Fruit fly (Drosophila melanogaster) whole organism, embryonic: ENCODE data around the gene TotX.

ENCODE experiments used
- Atf6 ChIP-seq: fragments of 200-800 bp; sonication (Bioruptor generic); IDR thresholded peaks from 2 replicates; pipeline ENCODE4 v1.3.6; 2022; ENCODE audit warnings: missing biosample characterization, missing genetic modification characterization
- CG10959 ChIP-seq: fragments of 200-800 bp; sonication (Bioruptor generic); IDR thresholded peaks from 2 replicates; pipeline ENCODE4 v1.3.6; 2022; ENCODE audit warnings: missing biosample characterization, missing genetic modification characterization
- CG11504 ChIP-seq: fragments of 200-800 bp; sonication (Bioruptor generic); optimal IDR thresholded peaks from 3 replicates; lab custom pipeline; 2019; ENCODE audit warnings: missing biosample characterization, mild to moderate bottlenecking, missing genetic modification characterization, moderate library complexity
- CG12071 ChIP-seq: fragments of 200-800 bp; sonication (Bioruptor generic); optimal IDR thresholded peaks from 3 replicates; lab custom pipeline; 2018; ENCODE audit warnings: missing biosample characterization, mild to moderate bottlenecking, missing genetic modification characterization
- CG12236 ChIP-seq: fragments of 200-800 bp; sonication (Bioruptor generic); optimal IDR thresholded peaks from 2 replicates; lab custom pipeline; 2016; ENCODE audit warnings: missing biosample characterization, missing genetic modification characterization
- CG12769 ChIP-seq: fragments of 200-800 bp; sonication (Bioruptor generic); optimal IDR thresholded peaks from 2 replicates; lab custom pipeline; 2019; ENCODE audit warnings: missing biosample characterization, mild to moderate bottlenecking, missing genetic modification characterization, moderate library complexity
- CG13775 ChIP-seq: fragments of 200-800 bp; sonication (Bioruptor generic); optimal IDR thresholded peaks from 3 replicates; lab custom pipeline; 2017; ENCODE audit warnings: missing biosample characterization, mild to moderate bottlenecking, missing genetic modification characterization
- CG14441 ChIP-seq: fragments of 200-800 bp; sonication (Bioruptor generic); IDR thresholded peaks from 2 replicates; pipeline ENCODE4 v1.3.6; 2022; ENCODE audit warnings: missing biosample characterization, missing genetic modification characterization
- CG1529 ChIP-seq: fragments of 200-800 bp; sonication (Bioruptor generic); optimal IDR thresholded peaks from 3 replicates; lab custom pipeline; 2018; ENCODE audit warnings: missing biosample characterization, missing genetic modification characterization
- CG15479 ChIP-seq: fragments of 200-800 bp; sonication (Bioruptor generic); optimal IDR thresholded peaks from 3 replicates; lab custom pipeline; 2019; ENCODE audit warnings: missing biosample characterization, mild to moderate bottlenecking, missing genetic modification characterization, moderate library complexity
- CG15601 ChIP-seq: fragments of 200-800 bp; sonication (Bioruptor generic); optimal IDR thresholded peaks from 3 replicates; lab custom pipeline; 2019; ENCODE audit warnings: missing biosample characterization, mild to moderate bottlenecking, missing genetic modification characterization, moderate library complexity
- CG16815 ChIP-seq: fragments of 200-800 bp; sonication (Bioruptor generic); optimal IDR thresholded peaks from 3 replicates; lab custom pipeline; 2017; ENCODE audit warnings: missing biosample characterization, mild to moderate bottlenecking, missing genetic modification characterization
- CG17328 ChIP-seq: fragments of 200-800 bp; sonication (Bioruptor generic); IDR thresholded peaks from 2 replicates; pipeline ENCODE4 v1.3.6; 2022; ENCODE audit warnings: missing biosample characterization, missing genetic modification characterization
- CG2120 ChIP-seq: fragments of 200-800 bp; sonication (Bioruptor generic); optimal IDR thresholded peaks from 3 replicates; lab custom pipeline; 2016; ENCODE audit warnings: missing biosample characterization, missing genetic modification characterization
- CG31224 ChIP-seq: fragments of 200-800 bp; sonication (Bioruptor generic); IDR thresholded peaks from 2 replicates; pipeline ENCODE4 v1.3.6; 2022; ENCODE audit warnings: missing biosample characterization, missing genetic modification characterization
- CG32772 ChIP-seq: fragments of 200-800 bp; sonication (Bioruptor generic); IDR thresholded peaks from 2 replicates; pipeline ENCODE4 v1.3.6; 2022; ENCODE audit warnings: missing biosample characterization, missing genetic modification characterization
- CG3726 ChIP-seq: fragments of 200-800 bp; sonication (Bioruptor generic); IDR thresholded peaks from 3 replicates; pipeline ENCODE4, ENCODE4 v1.3.6; 2022; ENCODE audit warnings: missing biosample characterization, missing genetic modification characterization
- CG4360 ChIP-seq: fragments of 200-800 bp; sonication (Bioruptor generic); IDR thresholded peaks from 2 replicates; pipeline ENCODE4 v1.3.6; 2022; ENCODE audit warnings: missing biosample characterization, missing genetic modification characterization
- CG5180 ChIP-seq: fragments of 200-800 bp; sonication (Bioruptor generic); optimal IDR thresholded peaks from 3 replicates; lab custom pipeline; 2017; ENCODE audit warnings: missing biosample characterization, missing genetic modification characterization, mild to moderate bottlenecking, moderate library complexity, missing genetic modification reagents
- CG6175 ChIP-seq: fragments of 200-800 bp; sonication (Bioruptor generic); IDR thresholded peaks from 3 replicates; pipeline ENCODE4 v1.3.6; 2022; ENCODE audit warnings: missing biosample characterization, missing genetic modification characterization
- CG7745 ChIP-seq: fragments of 200-800 bp; sonication (Bioruptor generic); optimal IDR thresholded peaks from 2 replicates; lab custom pipeline; 2018; ENCODE audit warnings: missing biosample characterization, mild to moderate bottlenecking, missing genetic modification characterization, moderate library complexity
- CG9215 ChIP-seq: fragments of 200-800 bp; sonication (Bioruptor generic); IDR thresholded peaks from 2 replicates; pipeline ENCODE4 v1.3.6; 2022; ENCODE audit warnings: missing biosample characterization, missing genetic modification characterization
- CG9932 ChIP-seq: fragments of 200-800 bp; sonication (Bioruptor generic); IDR thresholded peaks from 2 replicates; pipeline ENCODE4 v1.3.6; 2022; ENCODE audit warnings: missing biosample characterization, missing genetic modification characterization
- Dad ChIP-seq: fragments of 200-800 bp; sonication (Bioruptor generic); optimal IDR thresholded peaks from 3 replicates; lab custom pipeline; 2016; ENCODE audit warnings: missing biosample characterization, missing genetic modification characterization
- E2f2 ChIP-seq: fragments of 200-800 bp; sonication (Bioruptor generic); IDR thresholded peaks from 2 replicates; pipeline ENCODE4 v1.3.6; 2022; ENCODE audit warnings: missing biosample characterization, missing genetic modification characterization
- Ets97D ChIP-seq: fragments of 200-800 bp; sonication (Bioruptor generic); optimal IDR thresholded peaks from 3 replicates; lab custom pipeline; 2016; ENCODE audit warnings: missing biosample characterization, missing genetic modification characterization
- Fer1 ChIP-seq: fragments of 200-800 bp; sonication (Bioruptor generic); optimal IDR thresholded peaks from 2 replicates; lab custom pipeline; 2017; ENCODE audit warnings: missing biosample characterization, mild to moderate bottlenecking, missing genetic modification characterization
- Fer3 ChIP-seq: fragments of 200-800 bp; sonication (Bioruptor generic); optimal IDR thresholded peaks from 2 replicates; lab custom pipeline; 2018; ENCODE audit warnings: missing biosample characterization, mild to moderate bottlenecking, missing genetic modification characterization, moderate library complexity
- Hmr ChIP-seq: fragments of 200-800 bp; sonication (Bioruptor generic); optimal IDR thresholded peaks from 3 replicates; lab custom pipeline; 2017; ENCODE audit warnings: mild to moderate bottlenecking, missing biosample characterization, missing genetic modification reagents, missing genetic modification characterization
- Hr78 ChIP-seq, 2 experiments: fragments of 200-800 bp in 1 of 2; fragments of >200 bp in 1 of 2; sonication (Bioruptor generic) in 1 of 2; optimal IDR thresholded peaks; 2 replicates each; lab custom pipeline; 2017 to 2019; ENCODE audit warnings: missing biosample characterization in 2 of 2, missing genetic modification characterization in 2 of 2, mild to moderate bottlenecking in 1 of 2, moderate library complexity in 1 of 2
- Meics ChIP-seq: fragments of 200-800 bp; sonication (Bioruptor generic); optimal IDR thresholded peaks from 2 replicates; lab custom pipeline; 2017; ENCODE audit warnings: missing biosample characterization, mild to moderate bottlenecking, missing genetic modification characterization
- NC2α ChIP-seq: fragments of 200-800 bp; sonication (Bioruptor generic); optimal IDR thresholded peaks from 2 replicates; lab custom pipeline; 2016; ENCODE audit warnings: missing biosample characterization, missing genetic modification characterization
- Neu2 ChIP-seq: fragments of 200-800 bp; sonication (Bioruptor generic); optimal IDR thresholded peaks from 3 replicates; lab custom pipeline; 2016; ENCODE audit warnings: missing biosample characterization, missing genetic modification characterization, borderline replicate concordance
- Nf-YB ChIP-seq: fragments of 200-800 bp; sonication (Bioruptor generic); optimal IDR thresholded peaks from 3 replicates; lab custom pipeline; 2019; ENCODE audit warnings: missing biosample characterization, mild to moderate bottlenecking, missing genetic modification characterization, moderate library complexity
- Spps ChIP-seq: fragments of 200-800 bp; sonication (Bioruptor generic); optimal IDR thresholded peaks from 2 replicates; lab custom pipeline; 2018; ENCODE audit warnings: missing biosample characterization, mild to moderate bottlenecking, missing genetic modification characterization
- Sry-β ChIP-seq: fragments of 200-800 bp; sonication (Bioruptor generic); optimal IDR thresholded peaks from 2 replicates; lab custom pipeline; 2018; ENCODE audit warnings: missing biosample characterization, mild to moderate bottlenecking, missing genetic modification characterization, moderate library complexity
- Trl ChIP-seq, 3 experiments: fragments of >200 bp in 2 of 3; fragments of 200-800 bp in 1 of 3; sonication (Bioruptor generic) in 1 of 3; optimal IDR thresholded peaks; 2 replicates in 1 of 3; 3 replicates in 2 of 3; lab custom pipeline; 2016 to 2017; ENCODE audit warnings: missing biosample characterization in 1 of 3, missing genetic modification characterization in 1 of 3
- ash1 ChIP-seq: fragments of 200-800 bp; sonication (Bioruptor generic); optimal IDR thresholded peaks from 2 replicates; lab custom pipeline; 2018; ENCODE audit warnings: missing biosample characterization, mild to moderate bottlenecking, missing genetic modification characterization
- dpn ChIP-seq, 2 experiments: fragments of 200-800 bp; sonication (Bioruptor generic); optimal IDR thresholded peaks; 3 replicates each; lab custom pipeline; 2016; ENCODE audit warnings: missing biosample characterization in 2 of 2, missing genetic modification characterization in 2 of 2
- gce ChIP-seq: fragments of 200-800 bp; sonication (Bioruptor generic); IDR thresholded peaks from 3 replicates; pipeline ENCODE4 v1.3.6; 2022; ENCODE audit warnings: missing biosample characterization, missing genetic modification characterization
- gsb-n ChIP-seq: fragments of 200-800 bp; sonication (Bioruptor generic); optimal IDR thresholded peaks from 3 replicates; lab custom pipeline; 2018; ENCODE audit warnings: missing biosample characterization, mild to moderate bottlenecking, missing genetic modification characterization
- lab ChIP-seq: fragments of 200-800 bp; sonication (Bioruptor generic); optimal IDR thresholded peaks from 3 replicates; lab custom pipeline; 2017; ENCODE audit warnings: missing biosample characterization, missing genetic modification characterization, mild to moderate bottlenecking, moderate library complexity, missing genetic modification reagents
- pum ChIP-seq: fragments of 200-800 bp; sonication (Bioruptor generic); optimal IDR thresholded peaks from 2 replicates; lab custom pipeline; 2016; ENCODE audit warnings: missing biosample characterization, missing genetic modification characterization
- scrt ChIP-seq: fragments of 200-800 bp; sonication (Bioruptor generic); optimal IDR thresholded peaks from 2 replicates; lab custom pipeline; 2018; ENCODE audit warnings: missing biosample characterization, mild to moderate bottlenecking, missing genetic modification characterization, moderate library complexity
- slou ChIP-seq: fragments of 200-800 bp; sonication (Bioruptor generic); optimal IDR thresholded peaks from 3 replicates; lab custom pipeline; 2016; ENCODE audit warnings: missing biosample characterization, missing genetic modification characterization
- sqz ChIP-seq: fragments of 200-800 bp; sonication (Bioruptor generic); optimal IDR thresholded peaks from 3 replicates; lab custom pipeline; 2018; ENCODE audit warnings: missing biosample characterization, mild to moderate bottlenecking, missing genetic modification characterization
- ssp ChIP-seq: fragments of 200-800 bp; sonication (Bioruptor generic); IDR thresholded peaks from 2 replicates; pipeline ENCODE4 v1.3.6; 2022; ENCODE audit warnings: missing biosample characterization, missing genetic modification characterization
- tap ChIP-seq: fragments of 200-800 bp; optimal IDR thresholded peaks from 3 replicates; lab custom pipeline; 2019; ENCODE audit warnings: missing biosample characterization, mild to moderate bottlenecking, missing genetic modification characterization, moderate library complexity
- unpg ChIP-seq: fragments of 200-800 bp; sonication (Bioruptor generic); optimal IDR thresholded peaks from 3 replicates; lab custom pipeline; 2018; ENCODE audit warnings: missing biosample characterization, mild to moderate bottlenecking, missing genetic modification characterization, moderate library complexity
- wor ChIP-seq: fragments of 200-800 bp; sonication (Bioruptor generic); IDR thresholded peaks from 2 replicates; pipeline ENCODE4 v1.3.6; 2022; ENCODE audit warnings: missing biosample characterization, missing genetic modification characterization
- z ChIP-seq: fragments of 200-800 bp; sonication (Bioruptor generic); IDR thresholded peaks from 3 replicates; pipeline ENCODE4 v1.3.6; 2022; ENCODE audit warnings: missing biosample characterization, missing genetic modification characterization

Gene TotX

DNA sequence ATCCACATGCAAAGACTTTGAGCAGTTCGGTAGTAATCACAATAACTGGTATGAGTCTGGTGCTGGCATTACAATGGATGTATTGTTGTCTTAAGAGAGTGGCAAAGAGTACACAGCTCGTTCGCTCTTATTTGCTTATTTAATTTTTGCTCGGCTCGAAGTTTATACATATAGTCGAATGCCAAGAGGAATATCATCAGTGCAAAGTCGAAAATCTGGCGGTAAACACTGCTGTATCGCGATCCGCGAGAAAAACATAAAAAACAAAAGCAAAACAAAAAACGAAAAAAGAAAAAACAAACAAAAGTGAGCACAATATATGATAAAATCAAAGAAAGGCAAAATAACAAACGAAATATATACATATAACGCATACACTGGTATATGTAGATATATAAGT is 8.8 kb upstream of the TotX start, which contains the start of gene hdly (continued):
- TF ChIP-seq CG1529 (GFP tag; lab: Kevin White, UChicago), result no peak
- no peak for TF ChIP-seq CG9215 (GFP tag; lab: Robert Waterston, UW)
- TF ChIP-seq Neu2 (GFP tag; lab: Kevin White, UChicago), result no peak
- TF ChIP-seq CG2120 (GFP tag; lab: Kevin White, UChicago), result peak; percentile 11
- TF ChIP-seq Meics (GFP tag; lab: Kevin White, UChicago), result peak; percentile 4
- peak; percentile 34 for TF ChIP-seq Fer3 (tag; lab: Kevin White, UChicago)
- peak; percentile 55 for TF ChIP-seq Hmr (GFP tag; lab: Kevin White, UChicago)
- no peak for TF ChIP-seq CG14441 (GFP tag; lab: Robert Waterston, UW)
- TF ChIP-seq dpn (GFP tag; optimal IDR thresholded peaks at IDR 0.05; lab: Kevin White, UChicago), result peak in 1 of 2 experiments; percentile 10
- TF ChIP-seq CG3726 (GFP tag; lab: Robert Waterston, UW), result no peak
- no peak for TF ChIP-seq CG10959
- peak; percentile 19 to 71 for TF ChIP-seq Trl (optimal IDR thresholded peaks at IDR 0.05; lab: Kevin White, UChicago)
- TF ChIP-seq Trl (GFP tag; optimal IDR thresholded peaks at IDR 0.05; lab: Kevin White, UChicago), result no peak
- no peak for TF ChIP-seq Ets97D (GFP tag; lab: Kevin White, UChicago)
- TF ChIP-seq CG15479 (GFP tag; lab: Kevin White, UChicago), result no peak
- TF ChIP-seq slou (GFP tag; lab: Kevin White, UChicago), result no peak
- TF ChIP-seq Sry-β (GFP tag; lab: Kevin White, UChicago), result no peak
- TF ChIP-seq CG7745 (tag; lab: Kevin White, UChicago), result no peak
- TF ChIP-seq CG17328 (GFP tag; lab: Robert Waterston, UW), result no peak
- TF ChIP-seq CG12071 (GFP tag; lab: Kevin White, UChicago), result peak; percentile 23
- TF ChIP-seq CG16815 (GFP tag; lab: Kevin White, UChicago), result no peak
- TF ChIP-seq ash1 (GFP tag; lab: Kevin White, UChicago), result no peak
- no peak for TF ChIP-seq CG31224 (GFP tag; lab: Robert Waterston, UW)
- no peak for TF ChIP-seq Spps (tag; lab: Kevin White, UChicago)
- TF ChIP-seq sqz (GFP tag; lab: Kevin White, UChicago), result no peak
- peak; percentile 29 for TF ChIP-seq scrt (GFP tag; lab: Kevin White, UChicago)
- no peak for TF ChIP-seq unpg (GFP tag; lab: Kevin White, UChicago)
- TF ChIP-seq CG15601 (tag; lab: Kevin White, UChicago), result no peak
- TF ChIP-seq CG9932 (GFP tag; lab: Robert Waterston, UW), result no peak
- TF ChIP-seq Dad (GFP tag; lab: Kevin White, UChicago), result no peak
- TF ChIP-seq lab (GFP tag; lab: Kevin White, UChicago), result peak; percentile 62
- TF ChIP-seq wor (GFP tag; lab: Robert Waterston, UW), result no peak
- TF ChIP-seq pum (GFP tag; lab: Kevin White, UChicago), result no peak
- no peak for TF ChIP-seq NC2α
- TF ChIP-seq Nf-YB (GFP tag; lab: Kevin White, UChicago), result no peak
- no peak for TF ChIP-seq gsb-n (tag; lab: Kevin White, UChicago)
- no peak for TF ChIP-seq CG5180
- TF ChIP-seq CG13775 (GFP tag; lab: Kevin White, UChicago), result no peak
- no peak for TF ChIP-seq z (GFP tag; lab: Robert Waterston, UW)
- TF ChIP-seq E2f2 (GFP tag; lab: Robert Waterston, UW), result no peak
- no peak for TF ChIP-seq ssp (GFP tag; lab: Robert Waterston, UW)
- 0 out of 2 replicates have a peak, but pooled peaks have one; percentile 16 for TF ChIP-seq Atf6 (GFP tag; lab: Robert Waterston, UW)
- TF ChIP-seq tap, result no peak
- no peak for TF ChIP-seq CG6175
- peak; percentile 2 for TF ChIP-seq CG12769 (tag; lab: Kevin White, UChicago)
- TF ChIP-seq gce, result 0 out of 3 replicates have a peak, but pooled peaks have one; percentile 8
- no peak for TF ChIP-seq CG11504 (tag; lab: Kevin White, UChicago)
- TF ChIP-seq CG4360 (GFP tag; lab: Robert Waterston, UW), result no peak
- TF ChIP-seq Fer1 (GFP tag; lab: Kevin White, UChicago), result peak; percentile 30
- no peak for TF ChIP-seq Hr78 (GFP tag; optimal IDR thresholded peaks at IDR 0.05; lab: Kevin White, UChicago)
- TF ChIP-seq CG12236 (GFP tag; lab: Kevin White, UChicago), result no peak
- TF ChIP-seq CG32772 (GFP tag; lab: Robert Waterston, UW), result no peak
